Worm (Caenorhabditis elegans) whole organism, L4 larva: ENCODE measurements around the gene ptr-19.

ENCODE experiments used
- F26F4.8 ChIP-seq: fragments of 200-800 bp; sonication (Bioruptor generic); conservative IDR thresholded peaks from 2 replicates; pipeline ENCODE4 v1.3.6; 2022; ENCODE audit warnings: missing genetic modification characterization, missing compliant biosample characterization
- F37D6.2 ChIP-seq: sonication (generic microtip); optimal IDR thresholded peaks from 2 replicates; lab custom pipeline; 2016; ENCODE audit warnings: mild to moderate bottlenecking, missing genetic modification characterization, missing compliant biosample characterization
- T26A8.4 ChIP-seq: fragments of 200-800 bp; sonication (Bioruptor generic); IDR thresholded peaks from 2 replicates; pipeline ENCODE4 v1.3.6; 2022; ENCODE audit warnings: missing genetic modification characterization, missing compliant biosample characterization
- Y48G9A.11 ChIP-seq: fragments of 200-800 bp; sonication (Bioruptor generic); IDR thresholded peaks from 2 replicates; pipeline ENCODE4 v1.3.6; 2022; ENCODE audit warnings: missing genetic modification reagents, missing genetic modification characterization, missing compliant biosample characterization
- Y75B8A.6 ChIP-seq: fragments of 200-800 bp; sonication (Bioruptor generic); IDR thresholded peaks from 2 replicates; pipeline ENCODE4 v1.3.6; 2022; ENCODE audit warnings: missing genetic modification reagents, missing genetic modification characterization, missing compliant biosample characterization
- aha-1 ChIP-seq: fragments of 150-350 bp; peaks from one replicate; lab custom pipeline; 2014; ENCODE audit warnings: missing biosample characterization, missing genetic modification characterization
- ama-1 ChIP-seq: fragments of 150-350 bp; optimal IDR thresholded peaks from 2 replicates; lab custom pipeline; 2014; ENCODE audit warnings: inconsistent platforms, mixed read lengths
- arid-1 ChIP-seq: fragments of 200-800 bp; sonication (Bioruptor generic); conservative IDR thresholded peaks from 2 replicates; pipeline ENCODE4 v1.3.6; 2022; ENCODE audit warnings: missing genetic modification reagents, missing genetic modification characterization, missing compliant biosample characterization
- ceh-44 ChIP-seq: fragments of 200-800 bp; sonication (Bioruptor generic); IDR thresholded peaks from 2 replicates; pipeline ENCODE4 v1.3.6; 2022; ENCODE audit warnings: missing genetic modification reagents, missing genetic modification characterization, missing compliant biosample characterization
- cey-2 ChIP-seq: sonication (generic microtip); optimal IDR thresholded peaks from 3 replicates; lab custom pipeline; 2017; ENCODE audit warnings: missing genetic modification characterization, mild to moderate bottlenecking, missing compliant biosample characterization, antibody characterized with exemption, borderline replicate concordance; ENCODE audit not compliant: insufficient read depth
- ctbp-1 ChIP-seq: fragments of 200-800 bp; sonication (Bioruptor generic); IDR thresholded peaks from 2 replicates; pipeline ENCODE4 v1.3.6; 2022; ENCODE audit warnings: missing genetic modification reagents, missing genetic modification characterization, missing compliant biosample characterization
- daf-16 ChIP-seq, 3 experiments: sonication (generic microtip); optimal IDR thresholded peaks; 2 replicates each; lab custom pipeline; 2016 to 2017; ENCODE audit warnings: missing genetic modification characterization in 3 of 3, missing genetic modification reagents in 3 of 3, mild to moderate bottlenecking in 2 of 3, missing compliant biosample characterization in 2 of 3, missing biosample characterization in 1 of 3, moderate library complexity in 1 of 3
- daf-19 ChIP-seq: fragments of 200-800 bp; sonication (Bioruptor generic); conservative IDR thresholded peaks from 2 replicates; pipeline ENCODE4 v1.3.6; 2022; ENCODE audit warnings: missing genetic modification characterization, missing compliant biosample characterization
- dmd-6 ChIP-seq: fragments of 200-800 bp; sonication (Bioruptor generic); IDR thresholded peaks from 2 replicates; pipeline ENCODE4 v1.3.6; 2022; ENCODE audit warnings: missing genetic modification reagents, missing genetic modification characterization, missing compliant biosample characterization
- dmd-8 ChIP-seq: fragments of 200-800 bp; sonication (Bioruptor generic); IDR thresholded peaks from 2 replicates; pipeline ENCODE4 v1.3.6; 2022; ENCODE audit warnings: missing genetic modification characterization, missing compliant biosample characterization
- dpl-1 ChIP-seq: fragments of 150-350 bp; optimal IDR thresholded peaks from 2 replicates; lab custom pipeline; 2014; ENCODE audit warnings: missing biosample characterization, missing genetic modification reagents, missing genetic modification characterization
- dve-1 ChIP-seq: sonication (generic microtip); optimal IDR thresholded peaks from 2 replicates; lab custom pipeline; 2017; ENCODE audit warnings: antibody characterized with exemption, mild to moderate bottlenecking, missing genetic modification characterization, missing compliant biosample characterization; ENCODE audit not compliant: insufficient read depth
- egl-43 ChIP-seq: fragments of 200-800 bp; sonication (Bioruptor generic); IDR thresholded peaks from 2 replicates; pipeline ENCODE4 v1.3.6; 2022; ENCODE audit warnings: missing genetic modification reagents, missing genetic modification characterization, missing compliant biosample characterization
- hif-1 ChIP-seq, 2 experiments: sonication (generic microtip); optimal IDR thresholded peaks; 2 replicates each; lab custom pipeline; 2016 to 2017; ENCODE audit warnings: missing compliant biosample characterization in 2 of 2, missing genetic modification characterization in 2 of 2, missing genetic modification reagents in 2 of 2, missing genotype in 2 of 2, mild to moderate bottlenecking in 1 of 2
- hlh-11 ChIP-seq: fragments of 200-800 bp; sonication (Bioruptor generic); optimal IDR thresholded peaks from 2 replicates; lab custom pipeline; 2018; ENCODE audit warnings: mild to moderate bottlenecking, missing genetic modification characterization, missing compliant biosample characterization
- hlh-30 ChIP-seq: sonication (generic microtip); optimal IDR thresholded peaks from 2 replicates; lab custom pipeline; 2017; ENCODE audit warnings: antibody characterized with exemption, mild to moderate bottlenecking, missing genetic modification characterization, missing compliant biosample characterization; ENCODE audit not compliant: insufficient read depth
- hmg-1.1 ChIP-seq: fragments of 200-800 bp; sonication (Bioruptor generic); IDR thresholded peaks from 2 replicates; pipeline ENCODE4 v1.3.6; 2022; ENCODE audit warnings: missing genetic modification reagents, missing genetic modification characterization, missing compliant biosample characterization
- lin-1 ChIP-seq: fragments of 200-800 bp; sonication (Bioruptor generic); IDR thresholded peaks from 2 replicates; pipeline ENCODE4 v1.3.6; 2022; ENCODE audit warnings: missing genetic modification reagents, missing genetic modification characterization, missing compliant biosample characterization
- lin-38 ChIP-seq: fragments of 200-800 bp; sonication (Bioruptor generic); IDR thresholded peaks from 2 replicates; pipeline ENCODE4 v1.3.6; 2022; ENCODE audit warnings: missing genetic modification reagents, missing genetic modification characterization, missing compliant biosample characterization
- lir-3 ChIP-seq: sonication (generic microtip); optimal IDR thresholded peaks from 2 replicates; lab custom pipeline; 2016; ENCODE audit warnings: mild to moderate bottlenecking, missing genetic modification characterization, missing compliant biosample characterization
- lsy-2 ChIP-seq, 2 experiments: fragments of 150-350 bp in 1 of 2; sonication (generic microtip) in 1 of 2; optimal IDR thresholded peaks; 2 replicates each; lab custom pipeline; 2014 to 2017; ENCODE audit warnings: missing biosample characterization in 2 of 2, missing genetic modification characterization in 2 of 2
- madf-9 ChIP-seq: fragments of 200-800 bp; sonication (Bioruptor generic); conservative IDR thresholded peaks from 2 replicates; pipeline ENCODE4 v1.3.6; 2022; ENCODE audit warnings: missing genetic modification reagents, missing genetic modification characterization, missing compliant biosample characterization
- mdl-1 ChIP-seq, 2 experiments: fragments of 150-350 bp in 1 of 2; sonication (generic microtip) in 1 of 2; optimal IDR thresholded peaks; 2 replicates each; lab custom pipeline; 2014 to 2017; ENCODE audit warnings: missing biosample characterization in 2 of 2, missing genetic modification characterization in 2 of 2
- mep-1 ChIP-seq: fragments of 150-350 bp; sonication (generic microtip); optimal IDR thresholded peaks from 3 replicates; lab custom pipeline; 2014; ENCODE audit warnings: missing biosample characterization, missing genetic modification characterization
- mes-2 ChIP-seq: sonication (generic microtip); optimal IDR thresholded peaks from 2 replicates; lab custom pipeline; 2016; ENCODE audit warnings: missing genotype, mild to moderate bottlenecking, missing genetic modification characterization, missing compliant biosample characterization; ENCODE audit not compliant: poor library complexity, severe bottlenecking
- nhr-102 ChIP-seq: sonication (generic microtip); optimal IDR thresholded peaks from 2 replicates; lab custom pipeline; 2016; ENCODE audit warnings: mild to moderate bottlenecking, missing genetic modification characterization, moderate library complexity, missing compliant biosample characterization
- nhr-11 ChIP-seq: fragments of 150-350 bp; optimal IDR thresholded peaks from 2 replicates; lab custom pipeline; 2014; ENCODE audit warnings: missing biosample characterization, missing genetic modification characterization
- nhr-28 ChIP-seq: fragments of 150-350 bp; optimal IDR thresholded peaks from 2 replicates; lab custom pipeline; 2014; ENCODE audit warnings: missing biosample characterization, missing genetic modification characterization
- nhr-41 ChIP-seq: fragments of 200-800 bp; sonication (Bioruptor generic); IDR thresholded peaks from 2 replicates; pipeline ENCODE4 v1.3.6; 2022; ENCODE audit warnings: missing genetic modification reagents, missing genetic modification characterization, missing compliant biosample characterization
- nhr-48 ChIP-seq: sonication (generic microtip); optimal IDR thresholded peaks from 2 replicates; lab custom pipeline; 2016; ENCODE audit warnings: mild to moderate bottlenecking, missing genetic modification characterization, missing compliant biosample characterization
- nhr-6 ChIP-seq: fragments of 150-350 bp; optimal IDR thresholded peaks from 2 replicates; lab custom pipeline; 2014; ENCODE audit warnings: missing biosample characterization, missing genetic modification characterization
- pqm-1 ChIP-seq: sonication (generic microtip); optimal IDR thresholded peaks from 2 replicates; lab custom pipeline; 2017; ENCODE audit warnings: missing biosample characterization, missing genetic modification characterization
- rbr-2 ChIP-seq: sonication (generic microtip); optimal IDR thresholded peaks from 2 replicates; lab custom pipeline; 2016; ENCODE audit warnings: missing genotype, missing genetic modification characterization, missing compliant biosample characterization
- sdz-12 ChIP-seq: fragments of 200-800 bp; sonication (Bioruptor generic); optimal IDR thresholded peaks from 2 replicates; lab custom pipeline; 2018; ENCODE audit warnings: mild to moderate bottlenecking, missing genetic modification characterization, missing compliant biosample characterization
- spr-3 ChIP-seq: fragments of 200-800 bp; sonication (Bioruptor generic); optimal IDR thresholded peaks from 2 replicates; lab custom pipeline; 2018; ENCODE audit warnings: mild to moderate bottlenecking, missing genetic modification characterization, missing compliant biosample characterization
- tra-1 ChIP-seq: fragments of 200-800 bp; sonication (Bioruptor generic); IDR thresholded peaks from 2 replicates; pipeline ENCODE4 v1.3.6; 2022; ENCODE audit warnings: missing genetic modification reagents, missing genetic modification characterization, missing compliant biosample characterization
- unc-62 ChIP-seq, 3 experiments: fragments of 150-350 bp in 1 of 3; sonication (generic microtip); optimal IDR thresholded peaks in 2 of 3; peaks in 1 of 3; 1 replicate in 1 of 3; 2 replicates in 2 of 3; lab custom pipeline; 2014 to 2017; ENCODE audit warnings: missing biosample characterization in 3 of 3, missing genetic modification characterization in 3 of 3, missing genetic modification reagents in 3 of 3, missing genotype in 1 of 3
- zip-11 ChIP-seq: fragments of 200-800 bp; sonication (Bioruptor generic); IDR thresholded peaks from 2 replicates; pipeline ENCODE4 v1.3.6; 2022; ENCODE audit warnings: missing genetic modification characterization, missing compliant biosample characterization
- ztf-7 ChIP-seq: fragments of 150-350 bp; optimal IDR thresholded peaks from 2 replicates; lab custom pipeline; 2014; ENCODE audit warnings: missing biosample characterization, missing genetic modification characterization

ptr-19 gene

DNA sequence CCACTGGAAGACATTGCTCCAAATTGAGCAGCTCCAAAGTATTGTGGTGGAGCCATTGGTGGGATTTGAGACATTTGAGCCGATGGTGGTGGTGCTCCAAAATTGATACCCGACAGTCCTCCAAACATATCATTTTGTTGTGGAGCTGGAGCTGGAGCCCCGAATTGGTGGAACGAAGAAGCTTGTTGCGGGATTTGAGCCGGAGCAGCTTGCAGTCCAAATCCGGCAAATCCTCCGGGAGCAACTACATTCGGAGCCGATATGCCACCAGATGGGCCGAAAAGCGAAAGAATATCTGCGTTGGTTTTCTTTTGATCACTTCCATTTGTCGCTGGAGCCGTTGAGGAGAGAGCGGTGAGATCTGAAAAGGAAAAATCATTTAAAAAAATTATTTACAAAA lies 43.6 kb upstream of the ptr-19 start:
- peak; percentile 88 for TF ChIP-seq aha-1 (tag; lab: Kevin White, UChicago)
- TF ChIP-seq daf-19 (GFP tag; lab: Robert Waterston, UW) = no peak

DNA sequence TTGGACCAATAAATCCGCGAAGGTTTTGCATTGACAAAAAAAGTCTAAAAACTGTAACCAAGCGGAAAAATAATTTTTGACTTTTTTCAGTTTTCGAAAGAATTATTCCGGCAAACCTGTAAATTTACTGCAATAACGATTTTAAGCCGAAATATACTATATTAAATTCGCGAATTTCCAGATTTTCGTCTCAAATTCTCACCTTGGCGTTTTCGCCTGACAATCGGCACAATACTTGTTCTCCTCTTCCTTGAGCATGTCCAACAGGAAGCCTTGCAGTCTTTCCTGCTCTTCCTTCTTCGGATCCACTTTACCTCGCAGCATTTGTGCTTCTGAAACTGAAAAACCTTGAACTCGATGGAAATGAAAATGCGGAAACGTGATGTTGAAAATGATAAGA lies 42.2 kb upstream of the ptr-19 start, which contains the start of gene smap-1:
Gene smap-1, minus strand, starts transcription at position 338 of the 400 bp plus-strand sequence.
- TF ChIP-seq tra-1 (GFP tag; lab: Robert Waterston, UW) = no peak
- no peak for TF ChIP-seq mes-2 (tag; lab: Kevin White, UChicago)
- no peak for TF ChIP-seq sdz-12
- TF ChIP-seq unc-62 (GFP tag; optimal IDR thresholded peaks at IDR 0.05 in 1 of 2; lab: Kevin White, UChicago) = peak in 1 of 2 experiments; percentile 56
- TF ChIP-seq unc-62 (tag; optimal IDR thresholded peaks at IDR 0.05; lab: Kevin White, UChicago) = no peak
- TF ChIP-seq cey-2 (tag; lab: Kevin White, UChicago) = no peak

DNA sequence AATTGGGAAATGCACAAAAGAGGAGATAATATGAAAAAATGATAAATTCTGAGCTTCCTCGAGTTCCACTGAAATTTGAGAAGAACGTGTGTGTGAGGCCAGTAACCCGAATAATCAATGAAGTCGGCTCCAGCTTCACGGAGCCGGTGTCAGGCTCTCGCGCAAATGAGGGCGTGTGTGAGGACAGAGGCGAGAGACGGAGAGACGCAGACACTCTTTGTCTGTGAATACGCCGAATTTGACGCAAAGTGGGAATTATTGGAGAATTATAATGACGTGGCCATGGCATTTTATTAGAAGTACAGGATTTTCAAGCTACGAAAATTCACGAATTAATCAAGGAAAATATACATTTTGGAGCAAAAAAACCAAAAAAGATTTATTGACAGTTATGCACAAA lies 41.8 kb upstream of the ptr-19 start:
- peak; percentile 71 for TF ChIP-seq hlh-11 (tag; lab: Kevin White, UChicago)
- TF ChIP-seq dve-1 (tag; lab: Kevin White, UChicago) = peak; percentile 60
- TF ChIP-seq ctbp-1 (GFP tag; lab: Robert Waterston, UW) = 0 out of 2 replicates have a peak, but pooled peaks have one; percentile 12
- peak; percentile 23 for TF ChIP-seq nhr-102 (tag; lab: Kevin White, UChicago)
- TF ChIP-seq pqm-1 (tag; lab: Kevin White, UChicago) = peak; percentile 13
- peak; percentile 50 for TF ChIP-seq nhr-11 (tag; lab: Kevin White, UChicago)
- TF ChIP-seq mdl-1 (tag; optimal IDR thresholded peaks at IDR 0.05; lab: Kevin White, UChicago) = peak in 1 of 2 experiments; percentile 8
- no peak for TF ChIP-seq ceh-44 (GFP tag; lab: Robert Waterston, UW)
- TF ChIP-seq lin-38 (GFP tag; lab: Robert Waterston, UW) = peak; percentile 74
- TF ChIP-seq arid-1 (GFP tag; lab: Robert Waterston, UW) = 0 out of 2 replicates have a peak, but pooled peaks have one; percentile 22
- TF ChIP-seq T26A8.4 (GFP tag; lab: Robert Waterston, UW) = peak; percentile 26; the same call in 1 of the 2 replicates
- peak in 1 of 2 experiments; percentile 72 for TF ChIP-seq lsy-2 (tag; optimal IDR thresholded peaks at IDR 0.05; lab: Kevin White, UChicago)
- TF ChIP-seq sdz-12 = no peak
- TF ChIP-seq mes-2 (tag; lab: Kevin White, UChicago) = peak; percentile 66
- no peak for TF ChIP-seq Y48G9A.11 (GFP tag; lab: Robert Waterston, UW)
- TF ChIP-seq madf-9 = no peak
- TF ChIP-seq rbr-2 (tag; lab: Kevin White, UChicago) = peak; percentile 61
- TF ChIP-seq hif-1 (tag; optimal IDR thresholded peaks at IDR 0.05; lab: Kevin White, UChicago) = peak in 1 of 2 experiments; percentile 48
- peak in 1 of 2 experiments; percentile 88 for TF ChIP-seq unc-62 (GFP tag; optimal IDR thresholded peaks at IDR 0.05 in 1 of 2; lab: Kevin White, UChicago)
- no peak for TF ChIP-seq unc-62 (tag; optimal IDR thresholded peaks at IDR 0.05; lab: Kevin White, UChicago)
- TF ChIP-seq hmg-1.1 (GFP tag; lab: Robert Waterston, UW) = 0 out of 2 replicates have a peak, but pooled peaks have one; percentile 41
- no peak for TF ChIP-seq dmd-8
- no peak for TF ChIP-seq F37D6.2
- no peak for TF ChIP-seq daf-16 (GFP tag; optimal IDR thresholded peaks at IDR 0.05; lab: Kevin White, UChicago)
- peak; percentile 4 for TF ChIP-seq daf-16 (tag; optimal IDR thresholded peaks at IDR 0.05; lab: Kevin White, UChicago)
- TF ChIP-seq dpl-1 (GFP tag; lab: Kevin White, UChicago) = peak; percentile 60
- no peak for TF ChIP-seq zip-11 (GFP tag; lab: Robert Waterston, UW)
- TF ChIP-seq nhr-48 (tag; lab: Kevin White, UChicago) = peak; percentile 7
- TF ChIP-seq F26F4.8 (GFP tag; lab: Robert Waterston, UW) = no peak
- TF ChIP-seq lir-3 (tag; lab: Kevin White, UChicago) = peak; percentile 11
- peak; percentile 62 for TF ChIP-seq ama-1 (lab: Kevin White, UChicago)
- no peak for TF ChIP-seq spr-3
- TF ChIP-seq mep-1 (tag; lab: Kevin White, UChicago) = peak; percentile 58
- no peak for TF ChIP-seq Y75B8A.6
- TF ChIP-seq lin-1 = no peak
- TF ChIP-seq egl-43 = no peak
- TF ChIP-seq nhr-6 = peak; percentile 39
- TF ChIP-seq aha-1 (tag; lab: Kevin White, UChicago) = peak; percentile 97
- TF ChIP-seq nhr-41 (GFP tag; lab: Robert Waterston, UW) = no peak
- TF ChIP-seq ztf-7 (tag; lab: Kevin White, UChicago) = no peak
- 0 out of 2 replicates have a peak, but pooled peaks have one; percentile 14 for TF ChIP-seq dmd-6 (GFP tag; lab: Robert Waterston, UW)
- peak; percentile 69 for TF ChIP-seq hlh-30
- no peak for TF ChIP-seq nhr-28 (tag; lab: Kevin White, UChicago)
